Worm (Caenorhabditis elegans) whole organism, young adult: ENCODE results near the gene his-40.

ENCODE experiments used
- B0035.1 ChIP-seq: sonication (generic microtip); optimal IDR thresholded peaks from 2 replicates; lab custom pipeline; 2016; ENCODE audit warnings: missing genetic modification characterization, mild to moderate bottlenecking, missing compliant biosample characterization, missing genotype, missing genetic modification reagents
- C17E4.6 ChIP-seq: fragments of 200-800 bp; sonication (Bioruptor generic); IDR thresholded peaks from 2 replicates; pipeline ENCODE4 v1.3.6; 2022; ENCODE audit warnings: missing genetic modification reagents, missing genetic modification characterization, missing compliant biosample characterization
- D2030.7 ChIP-seq: fragments of 200-800 bp; sonication (Bioruptor generic); IDR thresholded peaks from 2 replicates; pipeline ENCODE4 v1.3.6; 2022; ENCODE audit warnings: missing genetic modification reagents, missing genetic modification characterization, missing compliant biosample characterization
- F23B12.7 ChIP-seq: sonication (generic microtip); optimal IDR thresholded peaks from 2 replicates; lab custom pipeline; 2017; ENCODE audit warnings: missing genetic modification characterization, mild to moderate bottlenecking, missing compliant biosample characterization, antibody characterized with exemption, moderate library complexity; ENCODE audit not compliant: insufficient read depth
- F37B4.10 ChIP-seq: fragments of 200-800 bp; sonication (Bioruptor generic); IDR thresholded peaks from 2 replicates; pipeline ENCODE4 v1.3.6; 2022; ENCODE audit warnings: missing genetic modification characterization, missing compliant biosample characterization
- F55B11.4 ChIP-seq: sonication (generic microtip); optimal IDR thresholded peaks from 2 replicates; lab custom pipeline; 2016; ENCODE audit warnings: missing compliant biosample characterization, missing genetic modification characterization, borderline replicate concordance; ENCODE audit not compliant: insufficient read depth
- K12H6.12 ChIP-seq: fragments of 200-800 bp; sonication (Bioruptor generic); optimal IDR thresholded peaks from 2 replicates; lab custom pipeline; 2018; ENCODE audit warnings: mild to moderate bottlenecking, missing genetic modification characterization, missing compliant biosample characterization
- Y53G8AR.9 ChIP-seq: fragments of 200-800 bp; sonication (Bioruptor generic); conservative IDR thresholded peaks from 2 replicates; pipeline ENCODE4 v1.3.6; 2022; ENCODE audit warnings: missing genetic modification reagents, missing genetic modification characterization, missing compliant biosample characterization
- Y95B8A.8 ChIP-seq: fragments of 200-800 bp; sonication (Bioruptor generic); IDR thresholded peaks from 2 replicates; pipeline ENCODE4 v1.3.6; 2022; ENCODE audit warnings: missing genetic modification reagents, missing genetic modification characterization, missing compliant biosample characterization
- ZK185.1 ChIP-seq: sonication (generic microtip); optimal IDR thresholded peaks from 2 replicates; lab custom pipeline; 2016; ENCODE audit warnings: mild to moderate bottlenecking, missing genetic modification characterization, missing compliant biosample characterization; ENCODE audit not compliant: poor library complexity, severe bottlenecking
- ama-1 ChIP-seq, 3 experiments: fragments of 150-350 bp in 1 of 3; sonication (generic microtip) in 2 of 3; optimal IDR thresholded peaks; 2 replicates each; lab custom pipeline; 2014 to 2018; ENCODE audit warnings: missing biosample characterization in 2 of 3, missing genetic modification characterization in 2 of 3, missing genetic modification reagents in 2 of 3
- aptf-2 ChIP-seq: fragments of 200-800 bp; sonication (Bioruptor generic); conservative IDR thresholded peaks from 2 replicates; pipeline ENCODE4 v1.3.6; 2022; ENCODE audit warnings: missing genetic modification reagents, missing genetic modification characterization, missing compliant biosample characterization
- atf-7 ChIP-seq: sonication (generic microtip); optimal IDR thresholded peaks from 2 replicates; lab custom pipeline; 2017; ENCODE audit warnings: mild to moderate bottlenecking, missing genetic modification characterization, missing compliant biosample characterization
- attf-3 ChIP-seq: fragments of 200-800 bp; sonication (Bioruptor generic); conservative IDR thresholded peaks from 2 replicates; pipeline ENCODE4 v1.3.6; 2022; ENCODE audit warnings: missing genetic modification reagents, missing genetic modification characterization, missing compliant biosample characterization
- attf-5 ChIP-seq: fragments of 200-800 bp; sonication (Bioruptor generic); optimal IDR thresholded peaks from 2 replicates; lab custom pipeline; 2018; ENCODE audit warnings: mild to moderate bottlenecking, missing genetic modification characterization, missing compliant biosample characterization
- bed-1 ChIP-seq: fragments of 200-800 bp; sonication (Bioruptor generic); IDR thresholded peaks from 2 replicates; pipeline ENCODE4 v1.3.6; 2022; ENCODE audit warnings: missing genetic modification reagents, missing genetic modification characterization, missing compliant biosample characterization
- bed-2 ChIP-seq: fragments of 200-800 bp; sonication (Bioruptor generic); IDR thresholded peaks from 2 replicates; pipeline ENCODE4 v1.3.6; 2022; ENCODE audit warnings: missing genetic modification reagents, missing genetic modification characterization, missing compliant biosample characterization
- ccch-3 ChIP-seq: fragments of 200-800 bp; sonication (Bioruptor generic); optimal IDR thresholded peaks from 2 replicates; lab custom pipeline; 2018; ENCODE audit warnings: mild to moderate bottlenecking, missing genetic modification characterization, missing compliant biosample characterization
- ceh-100 ChIP-seq: fragments of 200-800 bp; sonication (Bioruptor generic); IDR thresholded peaks from 2 replicates; pipeline ENCODE4 v1.3.6; 2022; ENCODE audit warnings: missing genetic modification reagents, missing genetic modification characterization, missing compliant biosample characterization
- ceh-58 ChIP-seq: fragments of 200-800 bp; sonication (Bioruptor generic); IDR thresholded peaks from 2 replicates; pipeline ENCODE4 v1.3.6; 2022; ENCODE audit warnings: missing genetic modification characterization, missing compliant biosample characterization
- ceh-91 ChIP-seq: fragments of 200-800 bp; sonication (Bioruptor generic); IDR thresholded peaks from 2 replicates; pipeline ENCODE4 v1.3.6; 2022; ENCODE audit warnings: missing genetic modification reagents, missing genetic modification characterization, missing compliant biosample characterization
- dpff-1 ChIP-seq: sonication (generic microtip); optimal IDR thresholded peaks from 2 replicates; lab custom pipeline; 2017; ENCODE audit warnings: mild to moderate bottlenecking, missing genetic modification characterization, missing compliant biosample characterization
- dpl-1 ChIP-seq: fragments of 150-350 bp; optimal IDR thresholded peaks from 2 replicates; lab custom pipeline; 2014; ENCODE audit warnings: missing biosample characterization, missing genetic modification reagents, missing genetic modification characterization
- egrh-3 ChIP-seq: fragments of 200-800 bp; sonication (Bioruptor generic); IDR thresholded peaks from 2 replicates; pipeline ENCODE4 v1.3.6; 2022; ENCODE audit warnings: missing genetic modification reagents, missing genetic modification characterization, missing compliant biosample characterization
- him-1 ChIP-seq: sonication (generic microtip); optimal IDR thresholded peaks from 2 replicates; lab custom pipeline; 2016; ENCODE audit warnings: missing genotype, missing genetic modification reagents, missing genetic modification characterization, missing compliant biosample characterization
- hlh-26 ChIP-seq: fragments of 200-800 bp; sonication (Bioruptor generic); conservative IDR thresholded peaks from 2 replicates; pipeline ENCODE4 v1.3.6; 2022; ENCODE audit warnings: missing genetic modification reagents, missing genetic modification characterization, missing compliant biosample characterization
- hmg-1.2 ChIP-seq: fragments of 200-800 bp; sonication (Bioruptor generic); IDR thresholded peaks from 2 replicates; pipeline ENCODE4 v1.3.6; 2022; ENCODE audit warnings: missing genetic modification reagents, missing genetic modification characterization, missing compliant biosample characterization
- hmg-20 ChIP-seq: fragments of 200-800 bp; sonication (Bioruptor generic); IDR thresholded peaks from 2 replicates; pipeline ENCODE4 v1.3.6; 2022; ENCODE audit warnings: missing genetic modification reagents, missing genetic modification characterization, missing compliant biosample characterization
- madf-6 ChIP-seq: fragments of 200-800 bp; sonication (Bioruptor generic); IDR thresholded peaks from 2 replicates; pipeline ENCODE4 v1.3.6; 2022; ENCODE audit warnings: missing genetic modification reagents, missing genetic modification characterization, missing compliant biosample characterization
- madf-8 ChIP-seq: fragments of 200-800 bp; sonication (Bioruptor generic); conservative IDR thresholded peaks from 2 replicates; pipeline ENCODE4 v1.3.6; 2022; ENCODE audit warnings: missing genetic modification reagents, missing genetic modification characterization, missing compliant biosample characterization
- mxl-1 ChIP-seq: sonication (generic microtip); optimal IDR thresholded peaks from 2 replicates; lab custom pipeline; 2016; ENCODE audit warnings: missing genetic modification characterization, missing compliant biosample characterization
- nfya-1 ChIP-seq: sonication (generic microtip); optimal IDR thresholded peaks from 2 replicates; lab custom pipeline; 2017; ENCODE audit warnings: antibody characterized with exemption, missing compliant biosample characterization, missing genetic modification characterization, borderline replicate concordance; ENCODE audit not compliant: insufficient read depth
- nfya-2 ChIP-seq: fragments of 200-800 bp; sonication (Bioruptor generic); IDR thresholded peaks from 2 replicates; pipeline ENCODE4 v1.3.6; 2022; ENCODE audit warnings: missing genetic modification reagents, missing genetic modification characterization, missing compliant biosample characterization
- nhr-27 ChIP-seq: fragments of 200-800 bp; sonication (Bioruptor generic); optimal IDR thresholded peaks from 2 replicates; lab custom pipeline; 2018; ENCODE audit warnings: mild to moderate bottlenecking, missing genetic modification characterization, moderate library complexity, missing compliant biosample characterization
- nhr-80 ChIP-seq: sonication (generic microtip); optimal IDR thresholded peaks from 2 replicates; lab custom pipeline; 2016; ENCODE audit warnings: missing genetic modification characterization, missing compliant biosample characterization
- repo-1 ChIP-seq: sonication (generic microtip); optimal IDR thresholded peaks from 2 replicates; lab custom pipeline; 2017; ENCODE audit warnings: mild to moderate bottlenecking, missing genetic modification characterization, missing compliant biosample characterization
- sdz-38 ChIP-seq: sonication (generic microtip); optimal IDR thresholded peaks from 2 replicates; lab custom pipeline; 2016; ENCODE audit warnings: missing genotype, missing genetic modification characterization, missing compliant biosample characterization
- sea-2 ChIP-seq: fragments of 200-800 bp; sonication (Bioruptor generic); IDR thresholded peaks from 2 replicates; pipeline ENCODE4 v1.3.6; 2022; ENCODE audit warnings: missing genetic modification characterization, missing compliant biosample characterization
- snpc-1.3 ChIP-seq: sonication (generic microtip); optimal IDR thresholded peaks from 2 replicates; lab custom pipeline; 2017; ENCODE audit warnings: missing genetic modification characterization, mild to moderate bottlenecking, missing compliant biosample characterization, antibody characterized with exemption, moderate library complexity, missing genotype, missing genetic modification reagents; ENCODE audit not compliant: insufficient read depth
- snpc-3.4 ChIP-seq: sonication (generic microtip); optimal IDR thresholded peaks from 2 replicates; lab custom pipeline; 2017; ENCODE audit warnings: missing genetic modification characterization, mild to moderate bottlenecking, missing compliant biosample characterization, antibody characterized with exemption, moderate library complexity, missing genotype, missing genetic modification reagents
- unc-62 ChIP-seq: fragments of 150-350 bp; optimal IDR thresholded peaks from 2 replicates; lab custom pipeline; 2014; ENCODE audit warnings: missing biosample characterization, missing genetic modification reagents, missing genetic modification characterization
- xnd-1 ChIP-seq: sonication (generic microtip); optimal IDR thresholded peaks from 2 replicates; lab custom pipeline; 2016; ENCODE audit warnings: missing genotype, missing genetic modification reagents, missing genetic modification characterization, missing compliant biosample characterization

Gene his-40

ce11 chrX:7309775-7310174 is at the start of gene his-40, which contains the start of gene his-38:
his-40 (plus strand) TSS chrX:7310110.
his-38 (minus strand) TSS chrX:7309875.
- TF ChIP-seq dpl-1 (GFP tag; lab: Kevin White, UChicago) (no peak), hmg-1.2 (GFP tag; lab: Robert Waterston, UW) (peak; percentile 36; the same call in 1 of the 2 replicates), C17E4.6 (GFP tag; lab: Robert Waterston, UW) (no peak), F55B11.4 (tag; lab: Kevin White, UChicago) (no peak)

DNA sequence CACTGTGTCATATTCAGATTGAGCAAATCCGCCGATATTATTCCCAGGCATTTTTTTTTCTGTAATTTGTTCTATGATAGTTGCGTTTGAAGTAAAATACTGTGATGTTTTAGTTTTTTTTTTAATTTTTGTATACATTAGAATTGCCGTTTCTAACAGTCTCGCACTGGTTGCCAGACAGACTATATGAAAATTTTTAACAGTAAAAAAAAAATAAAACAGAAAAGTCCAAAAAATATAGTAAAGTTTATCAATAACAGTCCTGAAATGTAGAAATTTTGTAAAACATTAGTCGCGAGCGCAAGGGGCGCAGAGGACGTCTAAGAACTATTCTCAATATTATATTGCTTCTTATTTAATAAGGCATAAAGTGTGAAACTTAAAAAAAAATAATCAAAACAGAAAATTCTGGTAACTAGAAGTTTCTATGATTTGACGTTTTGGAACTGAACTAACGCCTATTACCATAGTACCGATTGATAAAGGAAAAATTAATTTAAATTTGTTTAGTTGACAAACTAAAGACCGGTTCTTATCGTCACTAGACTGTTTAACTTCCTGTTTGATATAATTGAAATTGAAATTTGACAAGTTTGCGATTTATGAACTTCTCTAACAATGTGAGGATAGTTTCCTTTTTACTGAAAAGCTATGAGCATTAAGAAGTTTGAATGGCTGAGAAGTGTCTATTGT is 49.4 kb upstream of the his-40 start, which contains the start of gene lact-1:
TSS of gene lact-1 (minus strand) at position 51 of the 693 bp plus-strand sequence.
- TF ChIP-seq sea-2 (GFP tag; lab: Robert Waterston, UW) (no peak), bed-2 (GFP tag; lab: Robert Waterston, UW) (no peak), ceh-100 (GFP tag; lab: Robert Waterston, UW) (no peak), nhr-80 (tag; lab: Kevin White, UChicago) (peak; percentile 1), atf-7 (tag; lab: Kevin White, UChicago) (no peak), aptf-2 (GFP tag; lab: Robert Waterston, UW) (no peak)

DNA sequence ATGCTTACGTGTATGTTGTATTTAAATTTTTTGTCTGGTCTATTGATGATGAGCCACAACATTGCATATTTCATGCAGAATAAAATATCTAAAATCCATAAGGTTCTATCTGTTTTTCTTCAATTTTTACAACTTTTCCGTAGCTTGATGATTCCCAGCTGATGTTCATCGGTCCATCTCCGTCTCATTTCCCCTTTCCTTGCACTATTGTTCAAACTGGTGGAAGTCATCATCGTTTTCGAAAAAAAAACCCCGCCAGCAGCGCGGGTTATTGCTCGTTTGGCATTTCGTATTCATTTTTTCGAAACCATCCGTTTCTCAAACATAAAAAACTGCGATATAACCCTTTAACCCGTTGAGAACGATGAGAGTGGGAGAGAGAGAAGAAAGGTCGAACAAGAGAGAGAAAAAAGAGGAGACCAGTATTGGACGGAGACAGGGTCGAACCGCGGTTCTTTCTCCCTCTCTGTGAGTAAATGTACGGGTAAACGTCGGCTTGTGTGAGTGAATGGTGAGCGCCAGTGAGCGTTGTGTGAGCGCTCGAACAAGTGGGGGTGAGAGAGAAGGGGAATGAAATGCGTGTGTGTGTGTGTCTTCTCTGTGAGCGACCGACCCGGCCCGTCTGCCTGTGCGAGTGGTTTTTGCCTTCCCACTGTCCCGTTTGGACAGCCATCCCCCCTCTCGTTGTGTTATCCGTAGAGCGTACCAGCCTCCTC is 45.2 kb upstream of the his-40 start:
- TF ChIP-seq ceh-91 (no peak), attf-3 (no peak), nfya-1 (tag; lab: Kevin White, UChicago) (no peak), snpc-1.3 (tag; lab: Kevin White, UChicago) (no peak), madf-6 (GFP tag; lab: Robert Waterston, UW) (no peak), Y53G8AR.9 (0 out of 2 replicates have a peak, but pooled peaks have one; percentile 15), hmg-20 (GFP tag; lab: Robert Waterston, UW) (peak; percentile 58; the same call in 1 of the 2 replicates), him-1 (tag; lab: Kevin White, UChicago) (no peak), Y95B8A.8 (no peak), xnd-1 (tag; lab: Kevin White, UChicago) (no peak), nfya-2 (no peak), repo-1 (tag; lab: Kevin White, UChicago) (no peak), D2030.7 (GFP tag; lab: Robert Waterston, UW) (no peak), mxl-1 (no peak), attf-5 (peak; percentile 84), sdz-38 (no peak), egrh-3 (GFP tag; lab: Robert Waterston, UW) (peak; percentile 87), F37B4.10 (GFP tag; lab: Robert Waterston, UW) (no peak), B0035.1 (tag; lab: Kevin White, UChicago) (peak; percentile 51), ccch-3 (GFP tag; lab: Kevin White, UChicago) (no peak), ama-1 (optimal IDR thresholded peaks at IDR 0.05; lab: Kevin White, UChicago) (no peak), ama-1 (GFP tag; optimal IDR thresholded peaks at IDR 0.05; lab: Kevin White, UChicago) (no peak), F23B12.7 (peak; percentile 53), nhr-27 (tag; lab: Kevin White, UChicago) (no peak), hlh-26 (GFP tag; lab: Robert Waterston, UW) (no peak), bed-1 (GFP tag; lab: Robert Waterston, UW) (no peak), ZK185.1 (tag; lab: Kevin White, UChicago) (peak; percentile 71), ceh-58 (GFP tag; lab: Robert Waterston, UW) (no peak), madf-8 (GFP tag; lab: Robert Waterston, UW) (no peak), dpff-1 (tag; lab: Kevin White, UChicago) (no peak), K12H6.12 (tag; lab: Kevin White, UChicago) (peak; percentile 96), unc-62 (GFP tag; lab: Kevin White, UChicago) (peak; percentile 20), snpc-3.4 (tag; lab: Kevin White, UChicago) (no peak)
